Worm (Caenorhabditis elegans): Measurements from ENCODE around the gene slo-1.

slo-1 gene

DNA sequence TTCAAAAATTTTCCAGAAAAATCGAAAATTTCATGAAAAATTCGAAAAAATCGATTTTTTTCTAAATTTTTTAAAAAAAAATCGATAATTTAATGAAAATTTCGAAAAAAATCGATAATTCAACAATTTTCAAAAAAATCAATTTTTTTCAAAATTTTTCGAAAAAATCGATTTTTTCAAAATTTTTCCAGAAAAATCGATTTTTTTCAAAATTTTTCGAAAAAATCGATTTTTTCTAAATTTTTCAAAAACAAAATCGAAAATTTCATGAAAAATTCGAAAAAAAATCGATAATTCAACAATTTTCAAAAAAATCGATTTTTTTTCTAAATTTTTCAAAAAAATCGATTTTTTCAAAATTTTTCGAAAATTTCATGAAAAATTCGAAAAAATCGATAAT lies 54.7 kb downstream of the slo-1 start:
- TF ChIP-seq T22C8.4 (GFP tag; IDR thresholded peaks at IDR 0.05): peak; percentile 95

DNA sequence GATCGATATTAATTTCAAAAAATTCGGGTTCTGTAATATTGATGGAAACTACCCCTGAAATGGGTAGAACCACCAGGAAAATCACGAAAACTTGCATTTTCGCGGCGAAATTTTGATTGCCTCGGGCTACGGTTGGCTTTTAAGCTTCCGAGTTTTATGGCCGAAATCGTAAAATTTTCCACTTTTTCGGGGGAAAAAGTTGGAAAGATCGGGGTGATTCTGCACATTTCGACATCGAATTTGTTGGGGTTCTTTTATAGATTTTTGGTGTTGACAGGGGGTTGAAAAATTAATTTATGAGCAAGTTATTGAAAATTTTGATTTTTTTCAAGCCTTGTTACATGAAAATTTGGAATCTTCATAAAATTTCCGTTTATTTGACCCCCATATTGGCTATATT lies 61.7 kb downstream of the slo-1 start, which contains the start of gene Y51A2D.8:
Gene Y51A2D.8 (minus strand): TSS at position 101 of the 400 bp plus-strand sequence.
- TF ChIP-seq tab-1 (GFP tag; IDR thresholded peaks at IDR 0.05): no peak
- no peak for TF ChIP-seq ztf-23 (GFP tag; IDR thresholded peaks at IDR 0.05)
- TF ChIP-seq cog-1 (tag; optimal IDR thresholded peaks at IDR 0.05): no peak
- no peak for TF ChIP-seq med-1 (GFP tag; optimal IDR thresholded peaks at IDR 0.05; ENCODE audit: insufficient read depth)
- no peak for TF ChIP-seq ztf-29 (GFP tag; IDR thresholded peaks at IDR 0.05)
- no peak for TF ChIP-seq flt-1 (GFP tag; IDR thresholded peaks at IDR 0.05)
- no peak for TF ChIP-seq T22C8.4 (GFP tag; IDR thresholded peaks at IDR 0.05)
- TF ChIP-seq ref-1 (GFP tag; conservative IDR thresholded peaks at IDR 0.05): no peak
- no peak for TF ChIP-seq klf-2 (GFP tag; conservative IDR thresholded peaks at IDR 0.05)

ce11 chrV:18556488-18556887 lies 64.4 kb downstream of the slo-1 start, which contains the start of the genes ttr-24 and ttr-25:
Gene ttr-24, minus strand, starts transcription at chrV:18556643.
Gene ttr-25, plus strand, starts transcription at chrV:18556714.
- TF ChIP-seq tab-1 (GFP tag; IDR thresholded peaks at IDR 0.05) (no peak), flt-1 (GFP tag; IDR thresholded peaks at IDR 0.05) (no peak), cog-1 (tag; optimal IDR thresholded peaks at IDR 0.05) (no peak), ztf-23 (GFP tag; IDR thresholded peaks at IDR 0.05) (no peak)

All from whole organism, midembryonic.